Worm (Caenorhabditis elegans): Measurements from ENCODE around the gene F52G2.3.

Gene F52G2.3

DNA sequence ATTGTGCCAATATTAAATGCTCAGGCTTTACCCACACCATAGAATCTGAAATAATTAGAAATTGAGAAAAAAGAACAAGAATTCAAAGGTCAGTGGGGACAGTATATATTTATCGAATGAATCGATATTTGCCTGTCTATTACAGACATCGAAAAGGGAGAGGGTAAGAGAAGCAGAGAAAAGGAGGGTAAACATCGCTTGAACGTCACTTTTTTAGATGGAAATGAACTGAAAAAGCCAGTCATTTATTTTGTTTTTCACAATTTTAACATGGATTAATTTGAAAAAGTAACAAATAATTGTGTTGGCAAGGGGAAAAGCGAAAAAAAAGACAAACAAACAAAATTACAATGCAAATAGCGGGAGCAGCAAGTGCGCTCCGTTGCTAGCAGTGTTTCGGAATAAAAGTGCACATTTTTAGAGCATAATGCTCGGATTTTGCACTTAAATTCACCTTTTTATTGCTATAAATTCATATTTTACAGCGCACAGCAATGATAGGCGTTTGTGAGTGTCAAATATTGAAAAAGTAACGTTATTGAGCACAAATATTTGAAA is 45.1 kb downstream of the F52G2.3 start, which contains the start of gene tbc-9:
tbc-9 (minus strand) TSS at position 51 of the 558 bp plus-strand sequence.
- TF ChIP-seq lin-11 (tag; optimal IDR thresholded peaks at IDR 0.05), result no peak
- no peak for TF ChIP-seq skn-1 (tag; optimal IDR thresholded peaks at IDR 0.05)
- peak; percentile 42 for TF ChIP-seq nhr-129 (tag; optimal IDR thresholded peaks at IDR 0.05)
- TF ChIP-seq lin-39 (tag; optimal IDR thresholded peaks at IDR 0.05), result no peak
- TF ChIP-seq C34F6.9 (tag; optimal IDR thresholded peaks at IDR 0.05), result peak; percentile 19
- no peak for TF ChIP-seq nhr-77 (tag; optimal IDR thresholded peaks at IDR 0.05)
- TF ChIP-seq unc-55 (GFP tag; optimal IDR thresholded peaks at IDR 0.05), result peak; percentile 18

DNA sequence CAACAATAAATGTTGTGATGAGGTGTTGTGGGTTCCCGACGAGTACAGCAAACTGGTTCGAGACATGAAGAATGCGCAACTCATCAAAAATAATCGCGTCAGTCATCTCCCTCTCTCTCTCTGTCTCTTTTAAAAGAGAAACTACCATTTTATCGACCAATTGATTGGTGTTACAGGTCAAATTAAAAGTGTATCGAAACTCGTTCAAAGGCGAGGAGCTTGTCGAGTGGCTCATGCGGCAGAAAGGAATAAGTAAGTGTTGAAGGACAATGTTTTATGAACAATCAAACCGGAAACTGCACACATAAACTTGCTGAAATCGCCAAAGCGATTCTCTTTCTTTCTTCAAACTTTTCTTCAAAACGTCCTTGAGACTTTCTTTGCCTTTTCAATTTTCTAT is 54.3 kb downstream of the F52G2.3 start:
- TF ChIP-seq nhr-129 (tag; optimal IDR thresholded peaks at IDR 0.05) (peak; percentile 34), nhr-12 (tag; optimal IDR thresholded peaks at IDR 0.05) (no peak)

Measured in whole organism, L2 larva.